Worm (Caenorhabditis elegans): ENCODE results near the gene ima-1.

The ima-1 gene

DNA sequence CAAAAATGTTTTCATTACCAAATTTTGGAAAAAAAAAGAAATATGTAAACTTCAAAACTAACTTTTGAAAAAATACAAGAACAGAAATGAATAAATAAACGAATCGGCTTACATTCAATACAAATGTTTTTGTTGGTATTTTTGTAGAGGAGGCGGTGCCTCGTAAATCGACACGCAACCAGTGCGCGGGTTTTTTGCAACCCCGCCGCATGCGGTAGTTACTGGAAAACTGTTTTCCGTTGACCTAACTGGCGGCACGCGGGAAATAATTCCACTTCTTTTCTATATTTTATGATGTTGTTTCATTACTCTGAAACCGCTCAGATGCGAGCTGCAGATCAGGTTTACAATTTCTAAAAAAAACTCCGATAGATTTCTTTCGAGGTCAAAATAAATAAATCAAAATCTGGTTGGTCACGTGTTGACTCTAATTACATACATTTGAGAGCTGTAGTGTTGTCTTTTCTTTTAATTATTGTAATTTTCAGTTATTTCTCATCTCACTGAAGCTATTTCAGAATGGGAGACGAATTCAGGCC, at the start of gene ima-1, which contains the start of gene dvc-1:
TSS of gene ima-1 (plus strand) at position 489 of the 539 bp plus-strand sequence.
TSS of gene dvc-1 (minus strand) at position 145 of the 539 bp plus-strand sequence.
- no peak for TF ChIP-seq ama-1 (optimal IDR thresholded peaks at IDR 0.05)
- TF ChIP-seq flt-1 (GFP tag; IDR thresholded peaks at IDR 0.05) = peak; percentile 76
- no peak for TF ChIP-seq B0310.2 (tag; optimal IDR thresholded peaks at IDR 0.05)
- TF ChIP-seq ceh-36 (tag; optimal IDR thresholded peaks at IDR 0.05) = peak; percentile 69
- TF ChIP-seq ets-7 (tag; optimal IDR thresholded peaks at IDR 0.05) = peak; percentile 0
- peak; percentile 74 for TF ChIP-seq tbx-37 (GFP tag; conservative IDR thresholded peaks at IDR 0.05)
- TF ChIP-seq tbx-11 (GFP tag; IDR thresholded peaks at IDR 0.05) = peak; percentile 69; the same call in 1 of the 2 replicates
- peak; percentile 12 for TF ChIP-seq hmbx-1 (tag; optimal IDR thresholded peaks at IDR 0.05)
- no peak for TF ChIP-seq pes-1 (GFP tag; IDR thresholded peaks at IDR 0.05)
- TF ChIP-seq hnd-1 (tag; optimal IDR thresholded peaks at IDR 0.05) = peak; percentile 43
- TF ChIP-seq F13C5.2 (tag; optimal IDR thresholded peaks at IDR 0.05) = peak; percentile 90
- peak; percentile 50 for TF ChIP-seq hmg-4 (GFP tag; optimal IDR thresholded peaks at IDR 0.05)
- peak; percentile 55; the same call in 1 of the 2 replicates for TF ChIP-seq scrt-1 (GFP tag; IDR thresholded peaks at IDR 0.05)
- no peak for TF ChIP-seq aly-1 (tag; optimal IDR thresholded peaks at IDR 0.05)
- TF ChIP-seq ceh-13 (GFP tag; optimal IDR thresholded peaks at IDR 0.05) = peak; percentile 65
- TF ChIP-seq sea-1 (GFP tag; conservative IDR thresholded peaks at IDR 0.05) = peak; percentile 75

DNA sequence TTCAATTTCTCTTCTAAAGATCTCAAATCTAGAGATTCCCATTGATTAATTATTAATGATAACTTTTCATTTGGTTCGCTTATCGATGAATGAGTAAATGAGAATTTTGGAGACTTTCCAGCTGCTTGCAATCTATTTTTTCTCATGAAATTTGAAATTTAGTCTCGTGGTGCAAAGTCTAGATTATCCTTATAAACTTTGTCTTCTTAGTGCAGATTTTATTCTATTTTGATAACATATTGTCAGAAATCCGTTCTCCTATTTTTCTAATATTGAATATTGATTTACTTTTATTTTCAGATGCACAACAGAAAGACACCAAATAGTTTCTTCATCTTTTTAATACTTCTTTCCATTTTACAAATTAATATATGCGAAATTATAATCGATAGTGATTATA, 48.5 kb upstream of the ima-1 start, which contains the start of gene lgc-49:
TSS of gene lgc-49 (plus strand) at position 301 of the 400 bp plus-strand sequence.
- no peak for TF ChIP-seq tbx-37 (GFP tag; conservative IDR thresholded peaks at IDR 0.05)
- no peak for TF ChIP-seq ama-1 (optimal IDR thresholded peaks at IDR 0.05)
- TF ChIP-seq F13C5.2 (tag; optimal IDR thresholded peaks at IDR 0.05) = no peak
- no peak for TF ChIP-seq tra-4 (tag; optimal IDR thresholded peaks at IDR 0.05)
- TF ChIP-seq B0310.2 (tag; optimal IDR thresholded peaks at IDR 0.05) = no peak
- no peak for TF ChIP-seq ets-7 (tag; optimal IDR thresholded peaks at IDR 0.05)
- no peak for TF ChIP-seq hmbx-1 (tag; optimal IDR thresholded peaks at IDR 0.05)
- TF ChIP-seq ceh-36 (tag; optimal IDR thresholded peaks at IDR 0.05) = no peak
- no peak for TF ChIP-seq ceh-13 (GFP tag; optimal IDR thresholded peaks at IDR 0.05)
- no peak for TF ChIP-seq flt-1 (GFP tag; IDR thresholded peaks at IDR 0.05)
- TF ChIP-seq sea-1 (GFP tag; conservative IDR thresholded peaks at IDR 0.05) = no peak

ce11 chrV:11196109-11196508, 43.4 kb upstream of the ima-1 start, which contains the start of gene clc-6:
Gene clc-6, minus strand, starts transcription at chrV:11196209.
- no peak for TF ChIP-seq scrt-1 (GFP tag; IDR thresholded peaks at IDR 0.05)
- no peak for TF ChIP-seq aly-1 (tag; optimal IDR thresholded peaks at IDR 0.05)
- TF ChIP-seq pes-1 (GFP tag; IDR thresholded peaks at IDR 0.05) = no peak
- TF ChIP-seq flt-1 (GFP tag; IDR thresholded peaks at IDR 0.05) = no peak
- no peak for TF ChIP-seq ceh-36 (tag; optimal IDR thresholded peaks at IDR 0.05)
- no peak for TF ChIP-seq tbx-11 (GFP tag; IDR thresholded peaks at IDR 0.05)
- no peak for TF ChIP-seq tbx-37 (GFP tag; conservative IDR thresholded peaks at IDR 0.05)
- TF ChIP-seq ama-1 (optimal IDR thresholded peaks at IDR 0.05) = no peak
- no peak for TF ChIP-seq hmg-4 (GFP tag; optimal IDR thresholded peaks at IDR 0.05)
- TF ChIP-seq B0310.2 (tag; optimal IDR thresholded peaks at IDR 0.05) = no peak

DNA sequence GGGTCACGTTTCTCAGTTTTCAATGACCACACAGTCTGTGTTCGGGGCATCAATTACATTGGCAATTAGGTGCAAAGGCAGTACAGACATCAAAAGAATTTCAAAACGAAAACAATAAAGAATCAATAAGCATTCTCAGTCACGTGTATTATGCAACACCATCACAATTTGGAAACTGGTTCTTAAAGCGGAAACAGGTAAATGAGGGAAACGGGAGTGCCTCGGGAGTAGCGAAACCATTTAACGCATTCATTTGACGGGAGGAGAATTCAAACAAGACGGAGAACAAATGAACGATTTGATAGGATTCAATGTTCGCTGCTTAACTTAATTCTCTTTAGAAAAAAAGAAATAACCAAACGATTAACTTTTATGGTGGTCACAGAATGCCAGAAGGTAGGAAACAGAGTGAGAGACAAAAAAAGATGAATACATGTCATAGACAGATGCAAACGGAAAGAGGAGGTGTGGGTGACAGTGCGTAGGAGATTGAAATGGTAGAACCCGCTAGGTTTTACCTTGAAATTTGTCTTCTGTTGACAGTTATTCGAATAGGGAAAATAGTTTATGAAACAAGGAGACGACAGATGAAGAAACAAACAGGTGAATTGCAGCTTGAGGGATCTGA, 42.7 kb upstream of the ima-1 start:
- TF ChIP-seq hnd-1 (tag; optimal IDR thresholded peaks at IDR 0.05) = no peak
- TF ChIP-seq tbx-37 (GFP tag; conservative IDR thresholded peaks at IDR 0.05) = no peak
- TF ChIP-seq sea-1 (GFP tag; conservative IDR thresholded peaks at IDR 0.05) = no peak
- TF ChIP-seq aly-1 (tag; optimal IDR thresholded peaks at IDR 0.05) = no peak
- TF ChIP-seq ama-1 (optimal IDR thresholded peaks at IDR 0.05) = no peak
- TF ChIP-seq hmbx-1 (tag; optimal IDR thresholded peaks at IDR 0.05) = no peak
- TF ChIP-seq pes-1 (GFP tag; IDR thresholded peaks at IDR 0.05) = no peak
- no peak for TF ChIP-seq tbx-11 (GFP tag; IDR thresholded peaks at IDR 0.05)
- no peak for TF ChIP-seq scrt-1 (GFP tag; IDR thresholded peaks at IDR 0.05)
- TF ChIP-seq ets-7 (tag; optimal IDR thresholded peaks at IDR 0.05) = no peak
- TF ChIP-seq F13C5.2 (tag; optimal IDR thresholded peaks at IDR 0.05) = no peak
- no peak for TF ChIP-seq B0310.2 (tag; optimal IDR thresholded peaks at IDR 0.05)
- no peak for TF ChIP-seq ceh-13 (GFP tag; optimal IDR thresholded peaks at IDR 0.05)
- TF ChIP-seq ceh-36 (tag; optimal IDR thresholded peaks at IDR 0.05) = no peak
- no peak for TF ChIP-seq tra-4 (tag; optimal IDR thresholded peaks at IDR 0.05)
- no peak for TF ChIP-seq flt-1 (GFP tag; IDR thresholded peaks at IDR 0.05)

ce11 chrV:11198094-11198493, 41.4 kb upstream of the ima-1 start:
- no peak for TF ChIP-seq hmbx-1 (tag; optimal IDR thresholded peaks at IDR 0.05)
- no peak for TF ChIP-seq ceh-36 (tag; optimal IDR thresholded peaks at IDR 0.05)
- no peak for TF ChIP-seq hmg-4 (GFP tag; optimal IDR thresholded peaks at IDR 0.05)
- no peak for TF ChIP-seq sea-1 (GFP tag; conservative IDR thresholded peaks at IDR 0.05)
- no peak for TF ChIP-seq scrt-1 (GFP tag; IDR thresholded peaks at IDR 0.05)
- no peak for TF ChIP-seq tbx-37 (GFP tag; conservative IDR thresholded peaks at IDR 0.05)
- TF ChIP-seq hnd-1 (tag; optimal IDR thresholded peaks at IDR 0.05) = no peak
- no peak for TF ChIP-seq tra-4 (tag; optimal IDR thresholded peaks at IDR 0.05)
- no peak for TF ChIP-seq ets-7 (tag; optimal IDR thresholded peaks at IDR 0.05)
- no peak for TF ChIP-seq F13C5.2 (tag; optimal IDR thresholded peaks at IDR 0.05)
- no peak for TF ChIP-seq flt-1 (GFP tag; IDR thresholded peaks at IDR 0.05)
- TF ChIP-seq ama-1 (optimal IDR thresholded peaks at IDR 0.05) = no peak
- TF ChIP-seq ceh-13 (GFP tag; optimal IDR thresholded peaks at IDR 0.05) = no peak
- TF ChIP-seq tbx-11 (GFP tag; IDR thresholded peaks at IDR 0.05) = no peak
- no peak for TF ChIP-seq pes-1 (GFP tag; IDR thresholded peaks at IDR 0.05)
- no peak for TF ChIP-seq aly-1 (tag; optimal IDR thresholded peaks at IDR 0.05)
- TF ChIP-seq B0310.2 (tag; optimal IDR thresholded peaks at IDR 0.05) = no peak

ce11 chrV:11199497-11199896, 40.0 kb upstream of the ima-1 start:
- TF ChIP-seq hmg-4 (GFP tag; optimal IDR thresholded peaks at IDR 0.05) (no peak), scrt-1 (GFP tag; IDR thresholded peaks at IDR 0.05) (no peak), ceh-13 (GFP tag; optimal IDR thresholded peaks at IDR 0.05) (no peak)

ce11 chrV:11200316-11200715, 39.2 kb upstream of the ima-1 start, which contains the start of gene K10D6.3:
Gene K10D6.3, plus strand, starts transcription at chrV:11200616.
- no peak for TF ChIP-seq B0310.2 (tag; optimal IDR thresholded peaks at IDR 0.05)
- TF ChIP-seq hmbx-1 (tag; optimal IDR thresholded peaks at IDR 0.05) = no peak
- no peak for TF ChIP-seq aly-1 (tag; optimal IDR thresholded peaks at IDR 0.05)
- no peak for TF ChIP-seq tbx-37 (GFP tag; conservative IDR thresholded peaks at IDR 0.05)
- TF ChIP-seq ama-1 (optimal IDR thresholded peaks at IDR 0.05) = no peak
- no peak for TF ChIP-seq pes-1 (GFP tag; IDR thresholded peaks at IDR 0.05)
- no peak for TF ChIP-seq hnd-1 (tag; optimal IDR thresholded peaks at IDR 0.05)
- no peak for TF ChIP-seq flt-1 (GFP tag; IDR thresholded peaks at IDR 0.05)
- TF ChIP-seq ceh-36 (tag; optimal IDR thresholded peaks at IDR 0.05) = no peak
- no peak for TF ChIP-seq ets-7 (tag; optimal IDR thresholded peaks at IDR 0.05)
- no peak for TF ChIP-seq hmg-4 (GFP tag; optimal IDR thresholded peaks at IDR 0.05)
- TF ChIP-seq ceh-13 (GFP tag; optimal IDR thresholded peaks at IDR 0.05) = no peak
- TF ChIP-seq F13C5.2 (tag; optimal IDR thresholded peaks at IDR 0.05) = no peak
- no peak for TF ChIP-seq scrt-1 (GFP tag; IDR thresholded peaks at IDR 0.05)
- no peak for TF ChIP-seq tra-4 (tag; optimal IDR thresholded peaks at IDR 0.05)
- TF ChIP-seq tbx-11 (GFP tag; IDR thresholded peaks at IDR 0.05) = no peak

Data from whole organism, early embryonic.